Fruit fly (Drosophila melanogaster): ENCODE results near the gene CG10681.
A peak's percentile ranks its signal among the peaks of the same experiment; 100 is the strongest.

CG10681 gene

DNA sequence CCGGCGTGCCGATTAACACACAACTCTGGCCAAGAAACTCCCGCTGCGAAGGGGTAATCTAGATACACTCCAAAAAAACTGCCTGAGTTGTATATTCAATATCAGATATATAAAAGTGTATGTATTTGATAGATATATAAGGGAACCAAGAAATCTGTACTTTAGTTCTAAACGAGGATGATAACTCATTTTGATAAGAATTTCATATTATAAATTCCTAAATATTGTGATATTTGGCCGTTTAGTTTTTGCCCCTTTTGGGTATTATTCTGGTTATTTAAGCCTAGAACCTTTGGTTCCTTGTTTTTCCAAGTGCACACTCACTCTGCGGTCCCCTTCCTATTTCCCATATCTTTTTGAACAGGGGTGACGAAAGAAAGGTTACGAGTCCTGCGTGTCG lies 47.8 kb upstream of the CG10681 start:
- TF ChIP-seq NC2α (GFP tag; optimal IDR thresholded peaks at IDR 0.05), result no peak
- TF ChIP-seq CG8089 (GFP tag; optimal IDR thresholded peaks at IDR 0.05), result no peak
- TF ChIP-seq fd102C (GFP tag; optimal IDR thresholded peaks at IDR 0.05), result peak; percentile 8
- no peak for TF ChIP-seq sr (GFP tag; IDR thresholded peaks at IDR 0.05)
- no peak for TF ChIP-seq Sry-δ (GFP tag; optimal IDR thresholded peaks at IDR 0.05)
- TF ChIP-seq Hr39 (optimal IDR thresholded peaks at IDR 0.05), result no peak
- TF ChIP-seq CG16779 (GFP tag; IDR thresholded peaks at IDR 0.05), result no peak
- no peak for TF ChIP-seq C15 (GFP tag; IDR thresholded peaks at IDR 0.05)
- no peak for TF ChIP-seq CG3065 (GFP tag; optimal IDR thresholded peaks at IDR 0.05)
- TF ChIP-seq CkIIα-i1 (GFP tag; IDR thresholded peaks at IDR 0.05), result no peak
- peak; percentile 31 for TF ChIP-seq gem (tag; optimal IDR thresholded peaks at IDR 0.05)
- TF ChIP-seq lmd (GFP tag; IDR thresholded peaks at IDR 0.05), result no peak
- TF ChIP-seq pan (optimal IDR thresholded peaks at IDR 0.05), result no peak
- no peak for TF ChIP-seq pan (GFP tag; optimal IDR thresholded peaks at IDR 0.05 in 1 of 2, IDR thresholded peaks at IDR 0.05 in 1 of 2)
- TF ChIP-seq chinmo (GFP tag; IDR thresholded peaks at IDR 0.05; ENCODE audit: partially characterized antibody), result no peak
- TF ChIP-seq CG1792 (GFP tag; optimal IDR thresholded peaks at IDR 0.05), result no peak
- no peak for TF ChIP-seq lbe (GFP tag; optimal IDR thresholded peaks at IDR 0.05)
- no peak for TF ChIP-seq CG4730 (GFP tag; IDR thresholded peaks at IDR 0.05)
- peak; percentile 34; the same call in 1 of the 2 replicates for TF ChIP-seq CG4404 (GFP tag; IDR thresholded peaks at IDR 0.05)
- peak; percentile 73 for TF ChIP-seq CG15696 (tag; optimal IDR thresholded peaks at IDR 0.05)
- TF ChIP-seq CG7372 (GFP tag; IDR thresholded peaks at IDR 0.05), result no peak
- no peak for TF ChIP-seq prd (optimal IDR thresholded peaks at IDR 0.05)
- peak; percentile 37; the same call in 2 of the 3 replicates for TF ChIP-seq prd (GFP tag; IDR thresholded peaks at IDR 0.05)
- peak; percentile 16 for TF ChIP-seq CG14710 (tag; optimal IDR thresholded peaks at IDR 0.05)
- TF ChIP-seq ttk (GFP tag; IDR thresholded peaks at IDR 0.05), result no peak
- peak; percentile 30 for TF ChIP-seq CG18262 (tag; optimal IDR thresholded peaks at IDR 0.05)
- peak; percentile 16 for TF ChIP-seq CG10267 (tag; optimal IDR thresholded peaks at IDR 0.05)
- no peak for TF ChIP-seq CG9215 (GFP tag; IDR thresholded peaks at IDR 0.05)
- no peak for TF ChIP-seq Hr3 (GFP tag; optimal IDR thresholded peaks at IDR 0.05)
- no peak for TF ChIP-seq tin (GFP tag; optimal IDR thresholded peaks at IDR 0.05)
- no peak for TF ChIP-seq CG9797 (GFP tag; optimal IDR thresholded peaks at IDR 0.05)
- TF ChIP-seq Myb (GFP tag; optimal IDR thresholded peaks at IDR 0.05), result no peak
- TF ChIP-seq cas (GFP tag; IDR thresholded peaks at IDR 0.05), result no peak
- no peak for TF ChIP-seq Sry-β (GFP tag; optimal IDR thresholded peaks at IDR 0.05)
- TF ChIP-seq CG12391 (tag; optimal IDR thresholded peaks at IDR 0.05), result no peak
- no peak for TF ChIP-seq CG4282 (GFP tag; optimal IDR thresholded peaks at IDR 0.05)
- TF ChIP-seq CG33557 (GFP tag; optimal IDR thresholded peaks at IDR 0.05), result peak; percentile 11
- no peak for TF ChIP-seq CG4707 (GFP tag; optimal IDR thresholded peaks at IDR 0.05)
- TF ChIP-seq lola (GFP tag; optimal IDR thresholded peaks at IDR 0.05), result peak in 1 of 3 experiments; percentile 51
- TF ChIP-seq phol (tag; optimal IDR thresholded peaks at IDR 0.05), result peak; percentile 9
- TF ChIP-seq CG15514 (GFP tag; optimal IDR thresholded peaks at IDR 0.05), result no peak
- TF ChIP-seq CG10274 (GFP tag; optimal IDR thresholded peaks at IDR 0.05), result no peak
- TF ChIP-seq CG6175 (GFP tag; IDR thresholded peaks at IDR 0.05), result no peak
- no peak for TF ChIP-seq chn (GFP tag; optimal IDR thresholded peaks at IDR 0.05)
- TF ChIP-seq tx (GFP tag; optimal IDR thresholded peaks at IDR 0.05), result no peak
- TF ChIP-seq Bteb2 (GFP tag; optimal IDR thresholded peaks at IDR 0.05), result no peak
- TF ChIP-seq CG2712 (tag; optimal IDR thresholded peaks at IDR 0.05), result peak; percentile 52
- TF ChIP-seq CG8281 (tag; optimal IDR thresholded peaks at IDR 0.05), result no peak
- no peak for TF ChIP-seq CG14667 (GFP tag; IDR thresholded peaks at IDR 0.05)
- TF ChIP-seq CG9727 (GFP tag; optimal IDR thresholded peaks at IDR 0.05), result peak; percentile 53
- TF ChIP-seq CG17568 (GFP tag; optimal IDR thresholded peaks at IDR 0.05), result no peak
- TF ChIP-seq pho (GFP tag; optimal IDR thresholded peaks at IDR 0.05), result no peak
- 0 out of 3 replicates have a peak, but pooled peaks have one; percentile 17 for TF ChIP-seq row (GFP tag; IDR thresholded peaks at IDR 0.05)
